Worm (Caenorhabditis elegans): Measurements from ENCODE around the gene daf-12.

daf-12 gene

DNA sequence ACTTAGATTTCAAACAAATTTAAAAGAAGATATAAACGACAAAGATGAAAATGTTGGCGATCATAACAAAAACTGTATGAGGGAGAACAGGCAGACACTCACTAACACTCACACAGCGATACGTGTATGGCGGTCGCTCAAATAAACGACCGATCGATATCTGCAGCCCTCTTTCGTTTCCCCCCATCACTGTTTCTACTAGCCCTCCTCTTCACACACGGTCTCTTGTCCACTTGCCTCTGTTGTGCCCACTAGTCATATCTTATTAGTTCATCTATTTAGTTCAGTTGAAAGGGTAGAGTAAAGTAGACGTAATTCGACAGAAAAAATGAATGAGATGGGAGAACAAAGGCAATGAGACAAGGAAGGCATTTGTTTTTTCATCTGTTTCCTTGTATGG, 41.8 kb downstream of the daf-12 start (continued):
- TF ChIP-seq hmg-20 (GFP tag; IDR thresholded peaks at IDR 0.05) (no peak), cebp-1 (GFP tag; IDR thresholded peaks at IDR 0.05) (no peak), cebp-1 (tag; optimal IDR thresholded peaks at IDR 0.05) (no peak), akir-1 (GFP tag; optimal IDR thresholded peaks at IDR 0.05) (no peak), ceh-27 (GFP tag; optimal IDR thresholded peaks at IDR 0.05) (peak; percentile 58), nfya-2 (GFP tag; IDR thresholded peaks at IDR 0.05) (no peak), F10E7.11 (tag; optimal IDR thresholded peaks at IDR 0.05) (no peak), hlh-26 (GFP tag; conservative IDR thresholded peaks at IDR 0.05) (no peak), rec-8 (tag; optimal IDR thresholded peaks at IDR 0.05) (no peak), egl-44 (GFP tag; IDR thresholded peaks at IDR 0.05) (no peak), F52B5.7 (tag; optimal IDR thresholded peaks at IDR 0.05) (no peak), lin-40 (tag; optimal IDR thresholded peaks at IDR 0.05) (peak; percentile 48), Y95B8A.8 (GFP tag; IDR thresholded peaks at IDR 0.05) (no peak), dpl-1 (GFP tag; optimal IDR thresholded peaks at IDR 0.05) (no peak), him-1 (tag; optimal IDR thresholded peaks at IDR 0.05) (no peak), mes-4 (tag; optimal IDR thresholded peaks at IDR 0.05) (no peak), ztf-18 (tag; optimal IDR thresholded peaks at IDR 0.05) (no peak), sea-2 (GFP tag; IDR thresholded peaks at IDR 0.05) (no peak), F39B2.1 (GFP tag; IDR thresholded peaks at IDR 0.05) (no peak), Y79H2A.3 (GFP tag; conservative IDR thresholded peaks at IDR 0.05) (no peak), pha-4 (tag; optimal IDR thresholded peaks at IDR 0.05) (no peak)

DNA sequence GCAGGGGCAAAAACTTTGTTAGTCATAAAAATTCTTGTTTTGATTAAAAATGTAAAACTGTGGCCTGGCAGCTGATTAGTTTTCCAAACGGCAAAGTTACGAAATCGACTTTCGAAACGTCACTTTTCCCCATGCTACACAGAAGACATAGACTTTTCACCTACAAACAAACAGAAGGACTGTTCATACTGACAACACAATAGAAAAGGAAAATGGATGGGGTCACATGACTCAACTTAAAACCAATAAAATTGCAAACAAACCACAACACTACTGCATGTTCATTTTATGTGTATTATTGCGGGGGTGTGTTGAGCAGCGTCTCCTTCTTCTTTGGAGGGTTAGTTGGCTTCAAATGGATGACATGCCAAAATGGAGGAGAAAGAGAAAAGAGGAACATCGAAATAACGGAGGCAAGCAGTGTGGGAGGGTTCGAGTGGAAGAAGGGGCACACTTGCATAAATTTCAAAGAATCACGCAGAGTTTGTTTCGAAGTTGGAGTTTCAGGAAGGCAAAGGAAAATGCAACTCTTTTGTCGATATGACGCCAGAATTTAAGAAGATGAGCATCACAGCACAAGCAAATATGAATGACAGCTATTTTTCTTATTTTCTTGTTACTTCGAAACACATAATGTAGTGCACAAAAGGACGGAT, 42.5 kb downstream of the daf-12 start:
- TF ChIP-seq attf-5 (GFP tag; optimal IDR thresholded peaks at IDR 0.05) = peak; percentile 35
- peak; percentile 85 for TF ChIP-seq unc-62 (GFP tag; optimal IDR thresholded peaks at IDR 0.05)
- no peak for TF ChIP-seq K12H6.12 (tag; optimal IDR thresholded peaks at IDR 0.05)
- TF ChIP-seq attf-3 (GFP tag; conservative IDR thresholded peaks at IDR 0.05) = no peak
- 0 out of 2 replicates have a peak, but pooled peaks have one; percentile 16 for TF ChIP-seq mcd-1 (GFP tag; IDR thresholded peaks at IDR 0.05)
- peak; percentile 19; the same call in 1 of the 2 replicates for TF ChIP-seq K11D2.4 (GFP tag; IDR thresholded peaks at IDR 0.05)
- 0 out of 2 replicates have a peak, but pooled peaks have one; percentile 14 for TF ChIP-seq zfh-2 (GFP tag; conservative IDR thresholded peaks at IDR 0.05)
- peak; percentile 96 for TF ChIP-seq cebp-1 (GFP tag; IDR thresholded peaks at IDR 0.05)
- TF ChIP-seq cebp-1 (tag; optimal IDR thresholded peaks at IDR 0.05) = peak; percentile 97
- TF ChIP-seq ama-1 (optimal IDR thresholded peaks at IDR 0.05) = peak; percentile 70
- no peak for TF ChIP-seq ama-1 (GFP tag; optimal IDR thresholded peaks at IDR 0.05)
- no peak for TF ChIP-seq Y67H2A.10 (GFP tag; conservative IDR thresholded peaks at IDR 0.05)
- TF ChIP-seq ceh-27 (GFP tag; optimal IDR thresholded peaks at IDR 0.05) = peak; percentile 31
- no peak for TF ChIP-seq ceh-100 (GFP tag; IDR thresholded peaks at IDR 0.05)
- no peak for TF ChIP-seq hrde-1 (tag; optimal IDR thresholded peaks at IDR 0.05; ENCODE audit: borderline replicate concordance)
- TF ChIP-seq Y79H2A.3 (GFP tag; conservative IDR thresholded peaks at IDR 0.05) = no peak

DNA sequence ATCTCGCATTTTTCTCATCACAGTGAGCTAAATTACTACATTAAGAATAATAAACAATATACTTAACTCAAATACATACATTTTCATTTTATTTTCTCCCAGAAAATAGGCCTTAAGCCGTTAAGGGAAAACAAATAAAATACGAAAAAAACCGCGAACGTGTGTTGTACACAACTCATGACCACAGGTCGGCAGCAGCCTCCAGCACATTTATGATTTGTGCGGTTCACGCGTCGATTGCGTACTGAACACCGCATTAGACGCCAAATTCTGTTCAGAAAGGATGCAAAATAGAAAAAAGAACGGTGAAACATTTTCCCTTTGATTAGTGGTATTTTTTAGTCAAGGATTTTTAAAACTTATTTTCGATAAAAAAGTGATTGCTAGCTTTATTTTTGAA, 43.5 kb downstream of the daf-12 start:
- TF ChIP-seq T07F8.4 (tag; optimal IDR thresholded peaks at IDR 0.05) (no peak), let-607 (tag; optimal IDR thresholded peaks at IDR 0.05) (peak; percentile 86 to 87), tbp1 (GFP tag; optimal IDR thresholded peaks at IDR 0.05) (peak; percentile 24), K11D2.4 (GFP tag; IDR thresholded peaks at IDR 0.05) (0 out of 2 replicates have a peak, but pooled peaks have one; percentile 23), dox-1 (GFP tag; IDR thresholded peaks at IDR 0.05) (peak; percentile 64; the same call in 1 of the 2 replicates), B0019.2 (GFP tag; conservative IDR thresholded peaks at IDR 0.05) (no peak), madf-8 (GFP tag; conservative IDR thresholded peaks at IDR 0.05) (no peak), nhr-90 (tag; optimal IDR thresholded peaks at IDR 0.05) (peak; percentile 2), ztf-3 (GFP tag; optimal IDR thresholded peaks at IDR 0.05) (no peak), cebp-1 (GFP tag; IDR thresholded peaks at IDR 0.05) (no peak), cebp-1 (tag; optimal IDR thresholded peaks at IDR 0.05) (peak; percentile 54), K12H6.12 (tag; optimal IDR thresholded peaks at IDR 0.05) (peak; percentile 20), pha-4 (tag; optimal IDR thresholded peaks at IDR 0.05) (peak; percentile 27), attf-5 (GFP tag; optimal IDR thresholded peaks at IDR 0.05) (peak; percentile 42), F23B12.7 (tag; optimal IDR thresholded peaks at IDR 0.05; ENCODE audit: insufficient read depth) (peak; percentile 10), ekl-4 (GFP tag; IDR thresholded peaks at IDR 0.05) (no peak), nhr-80 (tag; optimal IDR thresholded peaks at IDR 0.05) (peak; percentile 86)
